Fruit fly (Drosophila melanogaster) whole organism, prepupa: Measurements from ENCODE around the gene Rsf1.

Experiments
- Blimp-1 ChIP-seq: fragments of 200-800 bp; sonication (Bioruptor generic); optimal IDR thresholded peaks from 3 replicates; lab custom pipeline; 2017; ENCODE audit warnings: missing biosample characterization, missing genetic modification characterization, mild to moderate bottlenecking, moderate library complexity, missing genetic modification reagents
- Hr39 ChIP-seq: fragments of 200-800 bp; sonication (Bioruptor generic); optimal IDR thresholded peaks from 2 replicates; lab custom pipeline; 2016; ENCODE audit warnings: missing biosample characterization, missing genetic modification characterization
- pdm3 ChIP-seq: fragments of 200-800 bp; sonication (Bioruptor generic); optimal IDR thresholded peaks from 3 replicates; lab custom pipeline; 2016; ENCODE audit warnings: missing biosample characterization, missing genetic modification characterization
- ss ChIP-seq, 2 experiments: fragments of 200-800 bp; sonication (Bioruptor generic); optimal IDR thresholded peaks; 2 replicates in 1 of 2; 3 replicates in 1 of 2; lab custom pipeline; 2017 to 2018; ENCODE audit warnings: mild to moderate bottlenecking in 2 of 2, missing biosample characterization in 2 of 2, missing genetic modification characterization in 2 of 2, moderate library complexity in 1 of 2

- TF ChIP-seq ss (GFP tag; optimal IDR thresholded peaks at IDR 0.05; lab: Kevin White, UChicago), result no peak
- TF ChIP-seq pdm3 (GFP tag; lab: Kevin White, UChicago), result no peak
- TF ChIP-seq Blimp-1 (GFP tag; lab: Kevin White, UChicago), result no peak
- TF ChIP-seq Hr39 (GFP tag; lab: Kevin White, UChicago), result no peak
Observed at dm6 chr2L:10232827-10233226, 30.5 kb downstream of the Rsf1 start.
